Fruit fly (Drosophila melanogaster): ENCODE results near the gene sip1.

dm6 chr2L:5706074-5706473, 14.8 kb upstream of the sip1 start, which contains the start of gene CG7236:
- no peak for TF ChIP-seq CG13204 (GFP tag; optimal IDR thresholded peaks at IDR 0.05)
- TF ChIP-seq CG34367 (tag; optimal IDR thresholded peaks at IDR 0.05): no peak
